Worm (Caenorhabditis elegans) whole organism, late embryonic: ENCODE measurements around the gene oac-42.

Experiments used
- C38D4.7 ChIP-seq: fragments of 200-800 bp; sonication (Bioruptor generic); optimal IDR thresholded peaks from 2 replicates; lab custom pipeline; 2018; ENCODE audit warnings: mild to moderate bottlenecking, missing genetic modification characterization, moderate library complexity, missing compliant biosample characterization
- K02D7.2 ChIP-seq: sonication (generic microtip); optimal IDR thresholded peaks from 2 replicates; lab custom pipeline; 2017; ENCODE audit warnings: mild to moderate bottlenecking, missing genetic modification characterization, missing compliant biosample characterization
- ama-1 ChIP-seq: fragments of 150-350 bp; optimal IDR thresholded peaks from 2 replicates; lab custom pipeline; 2014
- dve-1 ChIP-seq: sonication (generic microtip); optimal IDR thresholded peaks from 2 replicates; lab custom pipeline; 2017; ENCODE audit warnings: antibody characterized with exemption, mild to moderate bottlenecking, missing genetic modification characterization, missing compliant biosample characterization
- fkh-10 ChIP-seq: fragments of 150-350 bp; optimal IDR thresholded peaks from 2 replicates; lab custom pipeline; 2014; ENCODE audit warnings: missing biosample characterization, missing genetic modification reagents, missing genetic modification characterization
- lin-11 ChIP-seq: fragments of 200-800 bp; sonication (Bioruptor generic); optimal IDR thresholded peaks from 2 replicates; lab custom pipeline; 2018; ENCODE audit warnings: mild to moderate bottlenecking, missing genetic modification characterization, missing compliant biosample characterization
- pha-4 ChIP-seq: fragments of 150-350 bp; optimal IDR thresholded peaks from 2 replicates; lab custom pipeline; 2018; ENCODE audit warnings: missing biosample characterization, missing genetic modification reagents, missing genetic modification characterization
- rnt-1 ChIP-seq: sonication (generic microtip); optimal IDR thresholded peaks from 2 replicates; lab custom pipeline; 2016; ENCODE audit warnings: missing genetic modification characterization, missing compliant biosample characterization
- unc-3 ChIP-seq, 2 experiments: fragments of 200-800 bp in 1 of 2; sonication (Bioruptor generic) in 1 of 2; sonication (generic microtip) in 1 of 2; conservative IDR thresholded peaks in 1 of 2; optimal IDR thresholded peaks in 1 of 2; 2 replicates each; pipeline versions ENCODE4 v1.3.6 to Lab custom; 2016 to 2022; ENCODE audit warnings: missing compliant biosample characterization in 2 of 2, missing genetic modification characterization in 2 of 2, missing genetic modification reagents in 1 of 2

DNA sequence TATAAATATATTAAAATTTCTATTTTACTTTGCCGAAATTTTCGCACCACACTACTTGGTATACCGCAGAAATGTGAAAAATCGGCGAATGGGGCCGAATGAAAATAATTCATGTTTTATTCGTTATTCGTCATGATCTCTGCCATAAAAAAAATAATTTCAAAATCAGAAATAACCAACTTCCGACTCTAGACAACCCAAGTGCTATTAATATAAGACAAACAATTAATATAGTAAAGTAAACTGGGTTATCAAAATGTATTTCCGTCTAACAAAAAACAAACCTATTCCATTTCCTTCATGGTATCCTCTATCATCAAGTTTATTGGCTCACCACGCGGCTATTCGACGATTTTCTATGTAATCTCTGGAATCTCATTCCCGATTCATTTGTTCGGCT is 18.8 kb downstream of the oac-42 start, which contains the start of gene srh-293:
- TF ChIP-seq K02D7.2 (no peak), fkh-10 (GFP tag; lab: Kevin White, UChicago) (no peak), lin-11 (tag; lab: Kevin White, UChicago) (no peak), ama-1 (lab: Kevin White, UChicago) (no peak), C38D4.7 (no peak), pha-4 (tag; lab: Kevin White, UChicago) (no peak), rnt-1 (tag; lab: Kevin White, UChicago) (no peak), dve-1 (tag; lab: Kevin White, UChicago) (no peak), unc-3 (GFP tag; conservative IDR thresholded peaks at IDR 0.05; lab: Robert Waterston, UW) (no peak), unc-3 (tag; optimal IDR thresholded peaks at IDR 0.05; lab: Kevin White, UChicago) (no peak)
